Worm (Caenorhabditis elegans) whole organism, L2 larva: ENCODE data around the gene srw-29.

Experiments
- Y55F3AM.14 ChIP-seq: fragments of 200-800 bp; sonication (Bioruptor generic); optimal IDR thresholded peaks from 2 replicates; lab custom pipeline; 2018; ENCODE audit warnings: mild to moderate bottlenecking, missing genetic modification characterization, missing compliant biosample characterization
- ZK546.5 ChIP-seq: sonication (generic microtip); optimal IDR thresholded peaks from 2 replicates; lab custom pipeline; 2017; ENCODE audit warnings: missing biosample characterization, missing genetic modification characterization
- aly-2 ChIP-seq: fragments of 150-350 bp; optimal IDR thresholded peaks from 2 replicates; lab custom pipeline; 2014; ENCODE audit warnings: missing biosample characterization, missing genetic modification characterization
- ama-1 ChIP-seq: fragments of 150-350 bp; optimal IDR thresholded peaks from 2 replicates; lab custom pipeline; 2018; ENCODE audit warnings: inconsistent platforms
- ceh-82 ChIP-seq: fragments of 150-350 bp; optimal IDR thresholded peaks from 2 replicates; lab custom pipeline; 2014; ENCODE audit warnings: missing biosample characterization, missing genetic modification characterization
- egl-27 ChIP-seq: sonication (generic microtip); optimal IDR thresholded peaks from 3 replicates; lab custom pipeline; 2017; ENCODE audit warnings: missing biosample characterization, missing genetic modification reagents, missing genetic modification characterization
- nhr-25 ChIP-seq: fragments of 150-350 bp; sonication (generic microtip); optimal IDR thresholded peaks from 3 replicates; lab custom pipeline; 2014; ENCODE audit warnings: missing biosample characterization, missing genetic modification characterization
- peb-1 ChIP-seq: fragments of 150-350 bp; optimal IDR thresholded peaks from 2 replicates; lab custom pipeline; 2014; ENCODE audit warnings: missing biosample characterization, missing genetic modification characterization
- skn-1 ChIP-seq: sonication (generic microtip); optimal IDR thresholded peaks from 2 replicates; lab custom pipeline; 2017; ENCODE audit warnings: missing biosample characterization, missing genetic modification characterization
- zag-1 ChIP-seq: fragments of 150-350 bp; optimal IDR thresholded peaks from 2 replicates; lab custom pipeline; 2014; ENCODE audit warnings: missing biosample characterization, missing genetic modification characterization

- TF ChIP-seq zag-1 (tag; lab: Kevin White, UChicago) (no peak), nhr-25 (no peak), Y55F3AM.14 (no peak), egl-27 (tag; lab: Kevin White, UChicago) (no peak), peb-1 (tag; lab: Kevin White, UChicago) (no peak), ZK546.5 (tag; lab: Kevin White, UChicago) (no peak), ceh-82 (tag; lab: Kevin White, UChicago) (no peak), ama-1 (lab: Kevin White, UChicago) (no peak), skn-1 (tag; lab: Kevin White, UChicago) (no peak), aly-2 (tag; lab: Kevin White, UChicago) (no peak)
Observed at ce11 chrV:16429940-16430339, 5.6 kb upstream of the srw-29 start, which contains the start of gene str-73.
